Worm (Caenorhabditis elegans) whole organism, L2 larva: Measurements from ENCODE around the gene cyp-34A5.

Source experiments
- lin-11 ChIP-seq: fragments of 150-350 bp; sonication (generic microtip); optimal IDR thresholded peaks from 2 replicates; lab custom pipeline; 2014; ENCODE audit warnings: missing biosample characterization, missing genetic modification characterization, inconsistent platforms, mixed read lengths
- snpc-4 ChIP-seq: fragments of 150-350 bp; optimal IDR thresholded peaks from 2 replicates; lab custom pipeline; 2014; ENCODE audit warnings: missing biosample characterization, missing genetic modification characterization
- unc-55 ChIP-seq: fragments of 150-350 bp; sonication (generic microtip); optimal IDR thresholded peaks from 3 replicates; lab custom pipeline; 2014; ENCODE audit warnings: missing biosample characterization, missing genetic modification reagents, missing genetic modification characterization

DNA sequence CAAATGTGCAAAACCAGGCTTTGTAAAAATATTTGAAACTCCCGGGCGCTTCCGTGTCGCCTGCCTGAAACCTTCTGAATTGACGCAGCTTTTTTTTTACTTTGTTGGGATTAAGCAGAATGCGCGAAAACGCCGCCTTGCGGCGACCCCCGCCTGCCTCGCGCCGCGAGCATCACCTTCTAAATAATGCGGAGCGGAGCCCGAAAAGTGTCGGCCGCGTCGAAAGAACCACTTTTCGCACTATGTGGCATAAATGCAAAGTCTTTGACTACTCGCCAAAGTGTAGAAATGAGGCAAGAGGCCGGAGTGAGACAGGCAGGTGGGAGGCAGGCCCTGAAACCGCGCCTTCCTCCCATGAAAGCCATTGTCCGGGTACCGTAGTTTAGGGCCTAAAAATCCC, 44.4 kb downstream of the cyp-34A5 start:
- TF ChIP-seq snpc-4 (tag; lab: Kevin White, UChicago) = no peak
- TF ChIP-seq lin-11 (tag; lab: Kevin White, UChicago) = no peak
- TF ChIP-seq unc-55 (GFP tag; lab: Kevin White, UChicago) = no peak
